Fruit fly (Drosophila melanogaster) Kc167 (cell line): Measurements from ENCODE around the gene Oseg4.

Experiments used
- Myc ChIP-seq: fragments of >200 bp; optimal IDR thresholded peaks from 2 replicates; lab custom pipeline; 2017; ENCODE audit warnings: missing external identifiers
- Sin3A ChIP-seq: fragments of >200 bp; optimal IDR thresholded peaks from 2 replicates; lab custom pipeline; 2018; ENCODE audit warnings: missing external identifiers
- h ChIP-seq: fragments of >200 bp; optimal IDR thresholded peaks from 3 replicates; lab custom pipeline; 2018; ENCODE audit warnings: missing external identifiers
- insv ChIP-seq: fragments of >200 bp; optimal IDR thresholded peaks from 3 replicates; lab custom pipeline; 2018; ENCODE audit warnings: missing external identifiers
- psq ChIP-seq: fragments of >200 bp; optimal IDR thresholded peaks from 2 replicates; lab custom pipeline; 2017; ENCODE audit warnings: missing external identifiers
- ttk ChIP-seq: sonication (Bioruptor generic); optimal IDR thresholded peaks from 2 replicates; lab custom pipeline; 2017; ENCODE audit warnings: missing external identifiers

The Oseg4 gene

dm6 chr3L:1727431-1727830 lies 8.1 kb downstream of the Oseg4 start:
- TF ChIP-seq insv (lab: Kevin White, UChicago): no peak
- TF ChIP-seq Myc (lab: Kevin White, UChicago): no peak
- no peak for TF ChIP-seq Sin3A (lab: Kevin White, UChicago)
- no peak for TF ChIP-seq ttk (lab: Kevin White, UChicago)
- no peak for TF ChIP-seq h (lab: Kevin White, UChicago)
- no peak for TF ChIP-seq psq (lab: Kevin White, UChicago)

dm6 chr3L:1726747-1727146 lies 8.8 kb downstream of the Oseg4 start:
- no peak for TF ChIP-seq psq (lab: Kevin White, UChicago)
- no peak for TF ChIP-seq h (lab: Kevin White, UChicago)
- TF ChIP-seq Myc (lab: Kevin White, UChicago): no peak
- no peak for TF ChIP-seq insv (lab: Kevin White, UChicago)

- TF ChIP-seq psq (lab: Kevin White, UChicago) (no peak), insv (lab: Kevin White, UChicago) (no peak), h (lab: Kevin White, UChicago) (no peak), Myc (lab: Kevin White, UChicago) (no peak), Sin3A (lab: Kevin White, UChicago) (no peak), ttk (lab: Kevin White, UChicago) (no peak)
Measured at dm6 chr3L:1724090-1724489, 11.5 kb downstream of the Oseg4 start, which contains the start of gene CG12035. CG12035 (plus strand) TSS chr3L:1724390.

- no peak for TF ChIP-seq ttk (lab: Kevin White, UChicago)
- TF ChIP-seq psq (lab: Kevin White, UChicago): no peak
- no peak for TF ChIP-seq Myc (lab: Kevin White, UChicago)
- TF ChIP-seq insv (lab: Kevin White, UChicago): no peak
- no peak for TF ChIP-seq h (lab: Kevin White, UChicago)
- TF ChIP-seq Sin3A (lab: Kevin White, UChicago): no peak
Measured at dm6 chr3L:1723053-1723452, 12.5 kb downstream of the Oseg4 start, which contains the start of gene CG18171. CG18171 (minus strand) TSS chr3L:1723153.

- TF ChIP-seq Sin3A (lab: Kevin White, UChicago) (no peak), h (lab: Kevin White, UChicago) (no peak)
Measured at dm6 chr3L:1711218-1711617, 24.3 kb downstream of the Oseg4 start.

- TF ChIP-seq Sin3A (lab: Kevin White, UChicago) (no peak), ttk (lab: Kevin White, UChicago) (no peak), psq (lab: Kevin White, UChicago) (no peak), insv (lab: Kevin White, UChicago) (no peak), Myc (lab: Kevin White, UChicago) (no peak), h (lab: Kevin White, UChicago) (no peak)
Measured at dm6 chr3L:1710562-1710961, 25.0 kb downstream of the Oseg4 start.

dm6 chr3L:1709161-1709560 lies 26.4 kb downstream of the Oseg4 start:
- TF ChIP-seq insv (lab: Kevin White, UChicago) (no peak), psq (lab: Kevin White, UChicago) (no peak), Sin3A (lab: Kevin White, UChicago) (no peak), ttk (lab: Kevin White, UChicago) (no peak), h (lab: Kevin White, UChicago) (no peak), Myc (lab: Kevin White, UChicago) (no peak)

- no peak for TF ChIP-seq ttk (lab: Kevin White, UChicago)
- TF ChIP-seq h (lab: Kevin White, UChicago): no peak
- TF ChIP-seq Myc (lab: Kevin White, UChicago): no peak
- TF ChIP-seq Sin3A (lab: Kevin White, UChicago): no peak
- TF ChIP-seq insv (lab: Kevin White, UChicago): no peak
Measured at dm6 chr3L:1702367-1702927, 33.1 kb downstream of the Oseg4 start, which contains the start of gene CG13931. CG13931 (minus strand) TSS chr3L:1702407.

dm6 chr3L:1694317-1694716 lies 41.2 kb downstream of the Oseg4 start, which contains the start of gene CG12011:
CG12011 (plus strand) TSS chr3L:1694617.
- TF ChIP-seq insv (lab: Kevin White, UChicago): no peak
- no peak for TF ChIP-seq Sin3A (lab: Kevin White, UChicago)
- no peak for TF ChIP-seq Myc (lab: Kevin White, UChicago)
- TF ChIP-seq psq (lab: Kevin White, UChicago): no peak
- no peak for TF ChIP-seq h (lab: Kevin White, UChicago)
- TF ChIP-seq ttk (lab: Kevin White, UChicago): no peak

dm6 chr3L:1692859-1693258 lies 42.7 kb downstream of the Oseg4 start:
- no peak for TF ChIP-seq insv (lab: Kevin White, UChicago)
- no peak for TF ChIP-seq psq (lab: Kevin White, UChicago)
- no peak for TF ChIP-seq h (lab: Kevin White, UChicago)
- no peak for TF ChIP-seq Sin3A (lab: Kevin White, UChicago)
- TF ChIP-seq Myc (lab: Kevin White, UChicago): no peak
- no peak for TF ChIP-seq ttk (lab: Kevin White, UChicago)

- no peak for TF ChIP-seq Myc (lab: Kevin White, UChicago)
Measured at dm6 chr3L:1692122-1692786, 43.3 kb downstream of the Oseg4 start.
